Worm (Caenorhabditis elegans) whole organism, L1 larva: ENCODE measurements around the gene ZK377.15.

Experiments
- aly-2 ChIP-seq: fragments of 150-350 bp; optimal IDR thresholded peaks from 2 replicates; lab custom pipeline; 2014; ENCODE audit warnings: missing biosample characterization, missing genetic modification characterization
- ama-1 ChIP-seq: fragments of 150-350 bp; optimal IDR thresholded peaks from 2 replicates; lab custom pipeline; 2014
- ceh-82 ChIP-seq, 3 experiments: fragments of 150-350 bp in 1 of 3; sonication (generic microtip) in 2 of 3; optimal IDR thresholded peaks; 2 replicates each; lab custom pipeline; 2014 to 2017; ENCODE audit warnings: missing biosample characterization in 3 of 3, missing genetic modification characterization in 3 of 3
- dpl-1 ChIP-seq, 3 experiments: fragments of 150-350 bp in 2 of 3; sonication (generic microtip) in 1 of 3; optimal IDR thresholded peaks; 2 replicates each; lab custom pipeline; 2014 to 2017; ENCODE audit warnings: missing biosample characterization in 3 of 3, missing genetic modification characterization in 3 of 3, missing genetic modification reagents in 3 of 3
- lsy-2 ChIP-seq, 2 experiments: fragments of 150-350 bp; optimal IDR thresholded peaks; 2 replicates each; lab custom pipeline; 2014; ENCODE audit warnings: missing biosample characterization in 2 of 2, missing genetic modification characterization in 2 of 2
- nhr-20 ChIP-seq: sonication (generic microtip); optimal IDR thresholded peaks from 2 replicates; lab custom pipeline; 2016; ENCODE audit warnings: mild to moderate bottlenecking, missing genetic modification characterization, missing compliant biosample characterization
- nhr-28 ChIP-seq: fragments of 150-350 bp; optimal IDR thresholded peaks from 2 replicates; lab custom pipeline; 2014; ENCODE audit warnings: missing biosample characterization, missing genetic modification characterization
- pqm-1 ChIP-seq: sonication (generic microtip); optimal IDR thresholded peaks from 3 replicates; lab custom pipeline; 2017; ENCODE audit warnings: missing biosample characterization, missing genetic modification characterization
- ztf-11 ChIP-seq, 2 experiments: sonication (generic microtip); optimal IDR thresholded peaks; 2 replicates each; lab custom pipeline; 2016 to 2017; ENCODE audit warnings: missing genetic modification characterization in 2 of 2, missing biosample characterization in 1 of 2, missing compliant biosample characterization in 1 of 2

DNA sequence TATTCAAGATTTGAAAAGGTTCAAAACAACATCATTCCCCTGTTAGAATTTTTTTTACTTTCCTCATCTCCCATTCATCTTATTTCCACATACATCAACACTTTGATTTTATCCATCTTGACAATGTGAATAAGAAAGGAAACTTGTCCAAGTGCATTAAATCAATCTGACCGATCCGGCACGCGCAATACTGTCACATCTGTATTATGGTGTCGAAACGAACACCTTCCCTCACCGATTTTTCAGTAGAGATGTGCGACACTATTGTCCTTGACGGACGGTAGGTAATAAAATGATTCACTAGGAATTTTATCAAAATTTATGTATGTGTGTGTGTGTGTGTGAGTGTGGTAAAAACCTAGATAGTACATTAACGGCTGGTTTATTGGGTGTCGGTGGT is 1.8 kb downstream of the ZK377.15 start:
- TF ChIP-seq dpl-1 (GFP tag; optimal IDR thresholded peaks at IDR 0.05; lab: Kevin White, UChicago), result no peak
- TF ChIP-seq ztf-11 (tag; optimal IDR thresholded peaks at IDR 0.05; lab: Kevin White, UChicago), result no peak
- TF ChIP-seq nhr-20 (tag; lab: Kevin White, UChicago), result no peak
- no peak for TF ChIP-seq pqm-1 (tag; lab: Kevin White, UChicago)
- no peak for TF ChIP-seq aly-2 (tag; lab: Kevin White, UChicago)
- no peak for TF ChIP-seq ama-1 (lab: Kevin White, UChicago)
- no peak for TF ChIP-seq ceh-82 (tag; optimal IDR thresholded peaks at IDR 0.05; lab: Kevin White, UChicago)
- no peak for TF ChIP-seq lsy-2 (tag; optimal IDR thresholded peaks at IDR 0.05; lab: Kevin White, UChicago)
- TF ChIP-seq nhr-28 (tag; lab: Kevin White, UChicago), result no peak
